Fruit fly (Drosophila melanogaster) whole organism, embryonic: ENCODE results near the gene RpL32.

Source experiments
- Antp ChIP-seq: fragments of 200-800 bp; sonication (Bioruptor generic); optimal IDR thresholded peaks from 3 replicates; lab custom pipeline; 2016; ENCODE audit warnings: missing biosample characterization, missing genetic modification characterization
- Atf-2 ChIP-seq: fragments of 200-800 bp; sonication (Bioruptor generic); optimal IDR thresholded peaks from 2 replicates; lab custom pipeline; 2016; ENCODE audit warnings: missing biosample characterization, missing genetic modification characterization
- Bdp1 ChIP-seq: fragments of 200-800 bp; sonication (Bioruptor generic); optimal IDR thresholded peaks from 3 replicates; lab custom pipeline; 2016; ENCODE audit warnings: missing biosample characterization, missing genetic modification characterization
- Bgb ChIP-seq: fragments of 200-800 bp; sonication (Bioruptor generic); IDR thresholded peaks from 2 replicates; pipeline ENCODE4 v1.3.6; 2022; ENCODE audit warnings: missing biosample characterization, missing genetic modification characterization; ENCODE audit not compliant: partially characterized antibody
- CG10209 ChIP-seq: fragments of 200-800 bp; sonication (Bioruptor generic); optimal IDR thresholded peaks from 3 replicates; lab custom pipeline; 2017; ENCODE audit warnings: missing biosample characterization, mild to moderate bottlenecking, missing genetic modification characterization, missing genetic modification reagents
- CG10366 ChIP-seq: fragments of 200-800 bp; sonication (Bioruptor generic); IDR thresholded peaks from 2 replicates; pipeline ENCODE4 v1.3.6; 2022; ENCODE audit warnings: missing biosample characterization, missing genetic modification characterization
- CG10565 ChIP-seq: fragments of 200-800 bp; sonication (Bioruptor generic); optimal IDR thresholded peaks from 3 replicates; lab custom pipeline; 2016; ENCODE audit warnings: missing biosample characterization, mild to moderate bottlenecking, missing genetic modification characterization
- CG14667 ChIP-seq: fragments of 200-800 bp; sonication (Bioruptor generic); IDR thresholded peaks from 2 replicates; pipeline ENCODE4 v1.3.6; 2022; ENCODE audit warnings: missing biosample characterization, missing genetic modification characterization
- CG2120 ChIP-seq: fragments of 200-800 bp; sonication (Bioruptor generic); optimal IDR thresholded peaks from 3 replicates; lab custom pipeline; 2016; ENCODE audit warnings: missing biosample characterization, missing genetic modification characterization
- CG2199 ChIP-seq: fragments of 200-800 bp; sonication (Bioruptor generic); IDR thresholded peaks from 3 replicates; pipeline ENCODE4 v1.3.6; 2022; ENCODE audit warnings: missing biosample characterization, missing genetic modification characterization
- CG34224 ChIP-seq: fragments of 200-800 bp; sonication (Bioruptor generic); IDR thresholded peaks from 3 replicates; pipeline ENCODE4 v1.3.6; 2022; ENCODE audit warnings: missing biosample characterization, missing genetic modification characterization; ENCODE audit not compliant: partially characterized antibody
- CG4282 ChIP-seq: fragments of 200-800 bp; sonication (Bioruptor generic); optimal IDR thresholded peaks from 2 replicates; lab custom pipeline; 2016; ENCODE audit warnings: missing biosample characterization, missing genetic modification characterization
- CG4730 ChIP-seq: fragments of 200-800 bp; sonication (Bioruptor generic); IDR thresholded peaks from 2 replicates; pipeline ENCODE4 v1.3.6; 2022; ENCODE audit warnings: missing biosample characterization, missing genetic modification characterization
- CG6683 ChIP-seq: fragments of 200-800 bp; sonication (Bioruptor generic); optimal IDR thresholded peaks from 2 replicates; lab custom pipeline; 2017; ENCODE audit warnings: missing biosample characterization, mild to moderate bottlenecking, missing genetic modification characterization, missing genetic modification reagents
- CG7357 ChIP-seq: fragments of 200-800 bp; sonication (Bioruptor generic); IDR thresholded peaks from 3 replicates; pipeline ENCODE4 v1.3.6; 2022; ENCODE audit warnings: missing biosample characterization, missing genetic modification characterization
- CG8089 ChIP-seq: fragments of 200-800 bp; sonication (Bioruptor generic); optimal IDR thresholded peaks from 3 replicates; lab custom pipeline; 2016; ENCODE audit warnings: missing biosample characterization, missing genetic modification characterization
- CG9215 ChIP-seq: fragments of 200-800 bp; sonication (Bioruptor generic); IDR thresholded peaks from 2 replicates; pipeline ENCODE4 v1.3.6; 2022; ENCODE audit warnings: missing biosample characterization, missing genetic modification characterization
- CG9437 ChIP-seq: fragments of 200-800 bp; sonication (Bioruptor generic); optimal IDR thresholded peaks from 2 replicates; lab custom pipeline; 2018; ENCODE audit warnings: missing biosample characterization, mild to moderate bottlenecking, missing genetic modification characterization
- Dip2 ChIP-seq: fragments of 200-800 bp; sonication (Bioruptor generic); IDR thresholded peaks from 2 replicates; pipeline ENCODE4 v1.3.6; 2022; ENCODE audit warnings: missing biosample characterization, missing genetic modification characterization
- Drgx ChIP-seq: fragments of 200-800 bp; sonication (Bioruptor generic); IDR thresholded peaks from 2 replicates; pipeline ENCODE4 v1.3.6; 2022; ENCODE audit warnings: missing biosample characterization, missing genetic modification characterization
- E2f2 ChIP-seq: fragments of 200-800 bp; sonication (Bioruptor generic); IDR thresholded peaks from 2 replicates; pipeline ENCODE4 v1.3.6; 2022; ENCODE audit warnings: missing biosample characterization, missing genetic modification characterization
- Fer2 ChIP-seq: fragments of 200-800 bp; sonication (Bioruptor generic); optimal IDR thresholded peaks from 2 replicates; lab custom pipeline; 2018; ENCODE audit warnings: missing biosample characterization, mild to moderate bottlenecking, missing genetic modification characterization, moderate library complexity
- HHEX ChIP-seq: fragments of 200-800 bp; sonication (Bioruptor generic); optimal IDR thresholded peaks from 3 replicates; lab custom pipeline; 2017; ENCODE audit warnings: missing biosample characterization, mild to moderate bottlenecking, missing genetic modification characterization, missing genetic modification reagents
- HLH54F ChIP-seq: fragments of 200-800 bp; sonication (Bioruptor generic); optimal IDR thresholded peaks from 3 replicates; lab custom pipeline; 2016; ENCODE audit warnings: missing biosample characterization, missing genetic modification characterization
- Hey ChIP-seq: fragments of 200-800 bp; sonication (Bioruptor generic); optimal IDR thresholded peaks from 3 replicates; lab custom pipeline; 2018; ENCODE audit warnings: missing biosample characterization, mild to moderate bottlenecking, missing genetic modification characterization
- MTF-1 ChIP-seq: fragments of 200-800 bp; sonication (Bioruptor generic); optimal IDR thresholded peaks from 2 replicates; lab custom pipeline; 2018; ENCODE audit warnings: missing biosample characterization, mild to moderate bottlenecking, missing genetic modification characterization, borderline replicate concordance
- Neu2 ChIP-seq: fragments of 200-800 bp; sonication (Bioruptor generic); optimal IDR thresholded peaks from 3 replicates; lab custom pipeline; 2016; ENCODE audit warnings: missing biosample characterization, missing genetic modification characterization, borderline replicate concordance
- Sry-β ChIP-seq: fragments of 200-800 bp; sonication (Bioruptor generic); optimal IDR thresholded peaks from 2 replicates; lab custom pipeline; 2018; ENCODE audit warnings: missing biosample characterization, mild to moderate bottlenecking, missing genetic modification characterization, moderate library complexity
- Sry-δ ChIP-seq: fragments of 200-800 bp; sonication (Bioruptor generic); optimal IDR thresholded peaks from 2 replicates; lab custom pipeline; 2016; ENCODE audit warnings: missing biosample characterization, missing genetic modification characterization
- Vsx1 ChIP-seq: fragments of 200-800 bp; sonication (Bioruptor generic); optimal IDR thresholded peaks from 2 replicates; lab custom pipeline; 2017; ENCODE audit warnings: missing biosample characterization, mild to moderate bottlenecking, missing genetic modification characterization, missing genetic modification reagents
- ash1 ChIP-seq: fragments of 200-800 bp; sonication (Bioruptor generic); optimal IDR thresholded peaks from 2 replicates; lab custom pipeline; 2018; ENCODE audit warnings: missing biosample characterization, mild to moderate bottlenecking, missing genetic modification characterization
- bcd ChIP-seq: fragments of 200-800 bp; sonication (Bioruptor generic); optimal IDR thresholded peaks from 2 replicates; lab custom pipeline; 2017; ENCODE audit warnings: missing biosample characterization, mild to moderate bottlenecking, missing genetic modification characterization
- cas ChIP-seq: fragments of 200-800 bp; sonication (Bioruptor generic); IDR thresholded peaks from 2 replicates; pipeline ENCODE4 v1.3.6; 2022; ENCODE audit warnings: missing biosample characterization, missing genetic modification characterization
- chinmo ChIP-seq: fragments of 200-800 bp; sonication (Bioruptor generic); IDR thresholded peaks from 4 replicates; pipeline ENCODE4 v1.3.6; 2022; ENCODE audit warnings: missing biosample characterization, missing genetic modification characterization; ENCODE audit not compliant: partially characterized antibody
- cwo ChIP-seq: fragments of 200-800 bp; sonication (Bioruptor generic); optimal IDR thresholded peaks from 3 replicates; lab custom pipeline; 2017; ENCODE audit warnings: missing biosample characterization, missing genetic modification characterization, mild to moderate bottlenecking, moderate library complexity, missing genetic modification reagents
- da ChIP-seq: fragments of 200-800 bp; sonication (Bioruptor generic); optimal IDR thresholded peaks from 2 replicates; lab custom pipeline; 2016; ENCODE audit warnings: missing biosample characterization, missing genetic modification characterization
- danr ChIP-seq: fragments of 200-800 bp; sonication (Bioruptor generic); IDR thresholded peaks from 2 replicates; pipeline ENCODE4 v1.3.6; 2022; ENCODE audit warnings: missing biosample characterization, missing genetic modification characterization
- gce ChIP-seq: fragments of 200-800 bp; sonication (Bioruptor generic); IDR thresholded peaks from 3 replicates; pipeline ENCODE4 v1.3.6; 2022; ENCODE audit warnings: missing biosample characterization, missing genetic modification characterization
- hbn ChIP-seq: fragments of 200-800 bp; sonication (Bioruptor generic); IDR thresholded peaks from 2 replicates; pipeline ENCODE4 v1.3.6; 2022; ENCODE audit warnings: missing biosample characterization, missing genetic modification characterization; ENCODE audit not compliant: partially characterized antibody
- lab ChIP-seq: fragments of 200-800 bp; sonication (Bioruptor generic); optimal IDR thresholded peaks from 3 replicates; lab custom pipeline; 2017; ENCODE audit warnings: missing biosample characterization, missing genetic modification characterization, mild to moderate bottlenecking, moderate library complexity, missing genetic modification reagents
- lov ChIP-seq, 2 experiments: fragments of 200-800 bp in 1 of 2; fragments of >200 bp in 1 of 2; sonication (Bioruptor generic) in 1 of 2; IDR thresholded peaks in 1 of 2; optimal IDR thresholded peaks in 1 of 2; 2 replicates in 1 of 2; 3 replicates in 1 of 2; pipeline versions ENCODE4 v1.3.6 to Lab custom; 2017 to 2022; ENCODE audit warnings: missing biosample characterization in 1 of 2, missing genetic modification characterization in 1 of 2
- org-1 ChIP-seq: fragments of 200-800 bp; sonication (Bioruptor generic); optimal IDR thresholded peaks from 2 replicates; lab custom pipeline; 2017; ENCODE audit warnings: missing biosample characterization, missing genetic modification characterization
- ranshi ChIP-seq: fragments of 200-800 bp; sonication (Bioruptor generic); IDR thresholded peaks from 2 replicates; pipeline ENCODE4 v1.3.6; 2022; ENCODE audit warnings: missing biosample characterization, missing genetic modification characterization
- rib ChIP-seq: fragments of 200-800 bp; sonication (Bioruptor generic); IDR thresholded peaks from 2 replicates; pipeline ENCODE4 v1.3.6; 2022; ENCODE audit warnings: missing biosample characterization, missing genetic modification characterization
- sr ChIP-seq: fragments of 200-800 bp; sonication (Bioruptor generic); IDR thresholded peaks from 3 replicates; pipeline ENCODE4 v1.3.6; 2022; ENCODE audit warnings: missing biosample characterization, missing genetic modification characterization
- tgo ChIP-seq: fragments of 200-800 bp; sonication (Bioruptor generic); IDR thresholded peaks from 3 replicates; pipeline ENCODE4 v1.3.6; 2022; ENCODE audit warnings: missing biosample characterization, missing genetic modification characterization
- tna ChIP-seq: fragments of 200-800 bp; sonication (Bioruptor generic); IDR thresholded peaks from 2 replicates; pipeline ENCODE4 v1.3.6; 2022; ENCODE audit warnings: missing biosample characterization, missing genetic modification characterization; ENCODE audit not compliant: partially characterized antibody
- toy ChIP-seq: fragments of 200-800 bp; sonication (Bioruptor generic); IDR thresholded peaks from 2 replicates; pipeline ENCODE4 v1.3.6; 2022; ENCODE audit warnings: missing biosample characterization, missing genetic modification characterization
- z ChIP-seq: fragments of 200-800 bp; sonication (Bioruptor generic); IDR thresholded peaks from 3 replicates; pipeline ENCODE4 v1.3.6; 2022; ENCODE audit warnings: missing biosample characterization, missing genetic modification characterization

RpL32 gene

DNA sequence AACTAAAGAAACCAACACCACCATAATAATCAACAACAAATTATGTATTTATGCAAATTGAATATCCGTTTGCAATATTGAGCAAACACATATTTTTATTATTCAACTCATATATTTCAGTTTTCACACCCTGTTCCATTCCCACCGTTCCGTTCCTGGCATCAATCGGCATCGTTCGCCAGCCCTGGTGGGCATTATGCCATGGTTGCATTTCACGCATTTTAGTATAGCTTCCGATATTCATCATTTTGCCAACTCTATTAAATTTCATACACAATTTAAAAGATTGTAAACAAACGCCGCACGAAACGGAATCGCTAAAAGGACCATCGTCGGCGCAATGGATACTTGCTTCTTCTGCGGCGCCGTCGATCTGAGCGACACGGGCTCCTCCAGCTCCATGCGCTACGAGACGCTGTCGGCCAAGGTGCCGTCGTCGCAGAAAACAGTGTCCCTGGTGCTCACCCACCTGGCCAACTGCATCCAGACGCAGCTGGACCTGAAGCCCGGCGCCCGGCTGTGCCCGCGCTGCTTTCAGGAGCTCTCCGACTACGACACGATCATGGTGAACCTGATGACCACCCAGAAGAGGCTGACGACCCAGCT, 2.7 kb downstream of the RpL32 start, which contains the start of gene Sry-delta (continued):
- TF ChIP-seq CG2120 (GFP tag; lab: Kevin White, UChicago) (peak; percentile 93), CG2199 (GFP tag; lab: Robert Waterston, UW) (peak; percentile 60; the same call in 1 of the 3 replicates), CG9437 (no peak), lov (optimal IDR thresholded peaks at IDR 0.05; lab: Kevin White, UChicago) (no peak), lov (GFP tag; IDR thresholded peaks at IDR 0.05; lab: Robert Waterston, UW) (peak; percentile 64; the same call in 2 of the 3 replicates), org-1 (GFP tag; lab: Kevin White, UChicago) (no peak), hbn (GFP tag; lab: Robert Waterston, UW) (peak; percentile 71), MTF-1 (GFP tag; lab: Kevin White, UChicago) (peak; percentile 51), gce (GFP tag; lab: Robert Waterston, UW) (0 out of 3 replicates have a peak, but pooled peaks have one; percentile 20), CG10565 (GFP tag; lab: Kevin White, UChicago) (no peak), tgo (peak; percentile 75), CG9215 (GFP tag; lab: Robert Waterston, UW) (peak; percentile 75), z (GFP tag; lab: Robert Waterston, UW) (no peak), Dip2 (no peak), CG6683 (GFP tag; lab: Kevin White, UChicago) (peak; percentile 50), CG4282 (GFP tag; lab: Kevin White, UChicago) (peak; percentile 86), lab (no peak), CG7357 (GFP tag; lab: Robert Waterston, UW) (peak; percentile 50; the same call in 1 of the 3 replicates), CG4730 (GFP tag; lab: Robert Waterston, UW) (peak; percentile 62), Atf-2 (GFP tag; lab: Kevin White, UChicago) (peak; percentile 58), Bgb (GFP tag; lab: Robert Waterston, UW) (peak; percentile 80), Fer2 (tag; lab: Kevin White, UChicago) (peak; percentile 42), Sry-β (GFP tag; lab: Kevin White, UChicago) (peak; percentile 83), chinmo (0 out of 4 replicates have a peak, but pooled peaks have one; percentile 22), rib (peak; percentile 78), bcd (no peak), tna (GFP tag; lab: Robert Waterston, UW) (no peak; the same call in 1 of the 2 replicates), CG10209 (GFP tag; lab: Kevin White, UChicago) (peak; percentile 69), Neu2 (GFP tag; lab: Kevin White, UChicago) (peak; percentile 14), Bdp1 (peak; percentile 73), Antp (GFP tag; lab: Kevin White, UChicago) (peak; percentile 92), HLH54F (GFP tag; lab: Kevin White, UChicago) (peak; percentile 90), danr (GFP tag; lab: Robert Waterston, UW) (peak; percentile 44; the same call in 1 of the 2 replicates), sr (GFP tag; lab: Robert Waterston, UW) (peak; percentile 59; the same call in 2 of the 3 replicates), toy (GFP tag; lab: Robert Waterston, UW) (no peak), E2f2 (GFP tag; lab: Robert Waterston, UW) (peak; percentile 73), cas (GFP tag; lab: Robert Waterston, UW) (peak; percentile 74), ash1 (GFP tag; lab: Kevin White, UChicago) (peak; percentile 84), ranshi (GFP tag; lab: Robert Waterston, UW) (peak; percentile 82), CG8089 (GFP tag; lab: Kevin White, UChicago) (peak; percentile 70), CG10366 (GFP tag; lab: Robert Waterston, UW) (peak; percentile 70), CG14667 (GFP tag; lab: Robert Waterston, UW) (peak; percentile 93), CG34224 (GFP tag; lab: Robert Waterston, UW) (peak; percentile 76), Vsx1 (GFP tag; lab: Kevin White, UChicago) (no peak), Sry-δ (GFP tag; lab: Kevin White, UChicago) (peak; percentile 99), HHEX (GFP tag; lab: Kevin White, UChicago) (peak; percentile 73), cwo (GFP tag; lab: Kevin White, UChicago) (no peak), da (GFP tag; lab: Kevin White, UChicago) (peak; percentile 31), Drgx (peak; percentile 55; the same call in 1 of the 2 replicates), Hey (tag; lab: Kevin White, UChicago) (no peak)
